Worm (Caenorhabditis elegans) whole organism, late embryonic: Measurements from ENCODE around the gene Y54F10BM.23.

ENCODE experiments used
- F13H6.1 ChIP-seq: sonication (generic microtip); optimal IDR thresholded peaks from 2 replicates; lab custom pipeline; 2016; ENCODE audit warnings: missing genetic modification characterization, missing compliant biosample characterization
- K09A11.1 ChIP-seq: sonication (generic microtip); optimal IDR thresholded peaks from 2 replicates; lab custom pipeline; 2017; ENCODE audit warnings: antibody characterized with exemption, mild to moderate bottlenecking, missing genetic modification characterization, missing compliant biosample characterization; ENCODE audit not compliant: insufficient read depth
- ceh-22 ChIP-seq: sonication (generic microtip); optimal IDR thresholded peaks from 2 replicates; lab custom pipeline; 2017; ENCODE audit warnings: missing biosample characterization, missing genetic modification characterization
- ceh-30 ChIP-seq: fragments of 150-350 bp; optimal IDR thresholded peaks from 2 replicates; lab custom pipeline; 2014; ENCODE audit warnings: missing biosample characterization, missing genetic modification characterization
- ceh-31 ChIP-seq: sonication (generic microtip); optimal IDR thresholded peaks from 2 replicates; lab custom pipeline; 2016; ENCODE audit warnings: missing genetic modification characterization, missing compliant biosample characterization
- ceh-45 ChIP-seq: fragments of 200-800 bp; sonication (Bioruptor generic); IDR thresholded peaks from 2 replicates; pipeline ENCODE4 v1.3.6; 2022; ENCODE audit warnings: missing genetic modification reagents, missing genetic modification characterization, missing compliant biosample characterization
- ceh-48 ChIP-seq: sonication (generic microtip); optimal IDR thresholded peaks from 2 replicates; lab custom pipeline; 2016; ENCODE audit warnings: missing genetic modification characterization, inconsistent platforms, missing compliant biosample characterization
- ceh-6 ChIP-seq: fragments of 200-800 bp; sonication (Bioruptor generic); optimal IDR thresholded peaks from 2 replicates; lab custom pipeline; 2018; ENCODE audit warnings: mild to moderate bottlenecking, missing genetic modification characterization, missing compliant biosample characterization
- che-1 ChIP-seq: sonication (generic microtip); optimal IDR thresholded peaks from 2 replicates; lab custom pipeline; 2016; ENCODE audit warnings: mild to moderate bottlenecking, missing genetic modification characterization, missing compliant biosample characterization
- dmd-4 ChIP-seq: sonication (generic microtip); optimal IDR thresholded peaks from 2 replicates; lab custom pipeline; 2016; ENCODE audit warnings: borderline replicate concordance, missing genetic modification characterization, missing compliant biosample characterization
- elt-2 ChIP-seq: sonication (generic microtip); optimal IDR thresholded peaks from 2 replicates; lab custom pipeline; 2016; ENCODE audit warnings: missing genetic modification reagents, missing genetic modification characterization, missing compliant biosample characterization
- fkh-6 ChIP-seq: sonication (generic microtip); optimal IDR thresholded peaks from 2 replicates; lab custom pipeline; 2016; ENCODE audit warnings: missing genetic modification characterization, missing compliant biosample characterization
- gmeb-2 ChIP-seq: sonication (generic microtip); optimal IDR thresholded peaks from 2 replicates; lab custom pipeline; 2016; ENCODE audit warnings: missing genetic modification characterization, inconsistent platforms, missing compliant biosample characterization
- hlh-30 ChIP-seq: sonication (generic microtip); optimal IDR thresholded peaks from 2 replicates; lab custom pipeline; 2017; ENCODE audit warnings: antibody characterized with exemption, missing genetic modification characterization, missing compliant biosample characterization; ENCODE audit not compliant: insufficient read depth
- lin-11 ChIP-seq: fragments of 200-800 bp; sonication (Bioruptor generic); optimal IDR thresholded peaks from 2 replicates; lab custom pipeline; 2018; ENCODE audit warnings: mild to moderate bottlenecking, missing genetic modification characterization, missing compliant biosample characterization
- madf-2 ChIP-seq: sonication (generic microtip); optimal IDR thresholded peaks from 2 replicates; lab custom pipeline; 2017; ENCODE audit warnings: missing genetic modification characterization, missing compliant biosample characterization
- nhr-232 ChIP-seq: sonication (generic microtip); optimal IDR thresholded peaks from 2 replicates; lab custom pipeline; 2016; ENCODE audit warnings: missing genetic modification characterization, missing compliant biosample characterization
- npax-4 ChIP-seq: sonication (generic microtip); optimal IDR thresholded peaks from 2 replicates; lab custom pipeline; 2016; ENCODE audit warnings: missing genetic modification characterization, missing compliant biosample characterization
- pat-9 ChIP-seq: fragments of 200-800 bp; sonication (Bioruptor generic); optimal IDR thresholded peaks from 2 replicates; lab custom pipeline; 2018; ENCODE audit warnings: mild to moderate bottlenecking, missing genetic modification characterization, moderate library complexity, missing compliant biosample characterization
- pqm-1 ChIP-seq: sonication (generic microtip); optimal IDR thresholded peaks from 2 replicates; lab custom pipeline; 2016; ENCODE audit warnings: missing genetic modification characterization, missing compliant biosample characterization
- ref-2 ChIP-seq: sonication (generic microtip); optimal IDR thresholded peaks from 2 replicates; lab custom pipeline; 2016; ENCODE audit warnings: missing genetic modification characterization, missing compliant biosample characterization
- rnt-1 ChIP-seq: sonication (generic microtip); optimal IDR thresholded peaks from 2 replicates; lab custom pipeline; 2016; ENCODE audit warnings: missing genetic modification characterization, missing compliant biosample characterization
- sox-2 ChIP-seq: fragments of 200-800 bp; sonication (Bioruptor generic); IDR thresholded peaks from 2 replicates; pipeline ENCODE4 v1.3.6; 2022; ENCODE audit warnings: missing genetic modification reagents, missing genetic modification characterization, missing compliant biosample characterization
- syd-9 ChIP-seq: sonication (generic microtip); optimal IDR thresholded peaks from 2 replicates; lab custom pipeline; 2016; ENCODE audit warnings: mild to moderate bottlenecking, missing genetic modification characterization, moderate library complexity, missing compliant biosample characterization
- tbx-2 ChIP-seq: sonication (generic microtip); optimal IDR thresholded peaks from 2 replicates; lab custom pipeline; 2016; ENCODE audit warnings: missing genetic modification characterization, missing compliant biosample characterization
- unc-3 ChIP-seq, 2 experiments: fragments of 200-800 bp in 1 of 2; sonication (Bioruptor generic) in 1 of 2; sonication (generic microtip) in 1 of 2; conservative IDR thresholded peaks in 1 of 2; optimal IDR thresholded peaks in 1 of 2; 2 replicates each; pipeline versions ENCODE4 v1.3.6 to Lab custom; 2016 to 2022; ENCODE audit warnings: missing compliant biosample characterization in 2 of 2, missing genetic modification characterization in 2 of 2, missing genetic modification reagents in 1 of 2
- unc-42 ChIP-seq: sonication (generic microtip); optimal IDR thresholded peaks from 2 replicates; lab custom pipeline; 2016; ENCODE audit warnings: missing genotype, missing genetic modification characterization, missing compliant biosample characterization
- unc-55 ChIP-seq: sonication (generic microtip); optimal IDR thresholded peaks from 2 replicates; lab custom pipeline; 2017; ENCODE audit warnings: missing biosample characterization, missing genetic modification reagents, missing genetic modification characterization
- zip-5 ChIP-seq: sonication (generic microtip); optimal IDR thresholded peaks from 2 replicates; lab custom pipeline; 2016; ENCODE audit warnings: missing genetic modification characterization, missing compliant biosample characterization
- ztf-16 ChIP-seq: sonication (generic microtip); optimal IDR thresholded peaks from 2 replicates; lab custom pipeline; 2017; ENCODE audit warnings: missing genetic modification characterization, missing compliant biosample characterization

Y54F10BM.23 gene

ce11 chrIII:2294736-2295135 lies 15.4 kb upstream of the Y54F10BM.23 start:
- TF ChIP-seq pqm-1 (no peak), elt-2 (tag; lab: Kevin White, UChicago) (peak; percentile 48)

ce11 chrIII:2291139-2291538 lies 11.8 kb upstream of the Y54F10BM.23 start, which contains the start of gene fbxa-219:
fbxa-219 (plus strand) TSS chrIII:2291415.
- no peak for TF ChIP-seq ceh-6
- no peak for TF ChIP-seq ceh-30 (tag; lab: Kevin White, UChicago)
- no peak for TF ChIP-seq npax-4
- no peak for TF ChIP-seq hlh-30 (tag; lab: Kevin White, UChicago)
- no peak for TF ChIP-seq unc-3 (GFP tag; conservative IDR thresholded peaks at IDR 0.05; lab: Robert Waterston, UW)
- TF ChIP-seq unc-3 (tag; optimal IDR thresholded peaks at IDR 0.05; lab: Kevin White, UChicago): no peak
- TF ChIP-seq fkh-6 (tag; lab: Kevin White, UChicago): no peak
- TF ChIP-seq madf-2 (tag; lab: Kevin White, UChicago): no peak
- TF ChIP-seq rnt-1: no peak
- TF ChIP-seq pat-9: no peak

ce11 chrIII:2288261-2288660 lies 8.9 kb upstream of the Y54F10BM.23 start:
- TF ChIP-seq F13H6.1 (tag; lab: Kevin White, UChicago): no peak
- no peak for TF ChIP-seq ceh-31 (tag; lab: Kevin White, UChicago)
- TF ChIP-seq ref-2: no peak
- TF ChIP-seq zip-5: no peak
- no peak for TF ChIP-seq lin-11
- TF ChIP-seq ceh-6: no peak
- TF ChIP-seq ztf-16: no peak
- TF ChIP-seq sox-2 (GFP tag; lab: Robert Waterston, UW): no peak
- no peak for TF ChIP-seq pqm-1
- no peak for TF ChIP-seq syd-9
- no peak for TF ChIP-seq dmd-4
- no peak for TF ChIP-seq ceh-22 (tag; lab: Kevin White, UChicago)
- TF ChIP-seq gmeb-2 (tag; lab: Kevin White, UChicago): no peak
- TF ChIP-seq K09A11.1 (tag; lab: Kevin White, UChicago): no peak
- no peak for TF ChIP-seq unc-42 (tag; lab: Kevin White, UChicago)
- TF ChIP-seq, all 69 proteins: peak for 0

- TF ChIP-seq nhr-232 (tag; lab: Kevin White, UChicago) (no peak), ceh-48 (tag; lab: Kevin White, UChicago) (peak; percentile 92)
Measured at ce11 chrIII:2283341-2283847, 4.0 kb upstream of the Y54F10BM.23 start.

DNA sequence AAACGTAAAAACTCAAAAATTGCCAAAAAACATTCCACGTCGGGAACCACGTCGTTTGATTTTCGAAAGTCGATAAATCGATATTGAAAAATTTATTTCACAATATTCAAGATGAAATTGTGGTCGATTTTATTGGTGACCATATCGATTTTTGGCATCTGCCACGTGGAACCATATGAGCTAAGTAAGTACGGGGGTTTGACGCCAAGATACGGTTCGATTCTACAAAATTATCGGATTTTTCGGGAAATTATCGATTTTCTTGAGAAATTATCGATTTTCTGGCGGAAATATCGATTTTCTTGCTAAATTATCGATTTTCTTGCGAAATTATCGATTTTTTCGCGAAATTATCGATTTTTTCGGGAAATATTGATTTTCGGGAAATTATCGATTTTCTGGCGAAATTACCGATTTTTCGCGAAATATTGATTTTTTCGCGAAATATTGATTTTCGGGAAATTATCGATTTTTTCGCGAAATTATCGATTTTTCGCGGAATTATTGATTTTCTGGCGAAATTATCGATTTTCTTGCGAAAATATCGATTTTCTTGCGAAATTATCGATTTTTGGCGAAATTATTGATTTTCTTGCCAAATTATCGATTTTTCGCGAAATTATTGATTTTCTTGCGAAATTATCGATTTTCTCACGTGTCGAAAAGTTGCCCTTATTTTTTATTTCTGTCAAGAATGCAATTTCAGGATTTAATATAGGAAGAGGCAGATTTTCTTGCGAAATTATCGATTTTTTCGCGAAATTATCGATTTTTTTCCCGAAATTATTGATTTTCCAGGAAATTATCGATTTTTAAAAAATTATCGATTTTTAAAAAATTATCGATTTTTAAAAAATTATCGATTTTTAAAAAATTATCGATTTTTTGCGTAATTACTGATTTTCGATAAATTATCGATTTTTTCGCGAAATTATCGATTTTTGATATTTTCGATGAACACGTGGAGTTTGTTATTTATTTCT lies 2.9 kb upstream of the Y54F10BM.23 start, which contains the start of gene Y54F10BM.3:
Gene Y54F10BM.3 (plus strand): TSS at position 51 of the 983 bp plus-strand sequence.
- TF ChIP-seq ceh-48 (tag; lab: Kevin White, UChicago) (peak; percentile 98), unc-42 (tag; lab: Kevin White, UChicago) (no peak), che-1 (tag; lab: Kevin White, UChicago) (peak; percentile 6)

- TF ChIP-seq tbx-2 (tag; lab: Kevin White, UChicago) (no peak), nhr-232 (tag; lab: Kevin White, UChicago) (no peak), ceh-45 (GFP tag; lab: Robert Waterston, UW) (no peak), unc-55 (GFP tag; lab: Kevin White, UChicago) (no peak), unc-3 (GFP tag; conservative IDR thresholded peaks at IDR 0.05; lab: Robert Waterston, UW) (no peak), unc-3 (tag; optimal IDR thresholded peaks at IDR 0.05; lab: Kevin White, UChicago) (no peak), ztf-16 (no peak)
Measured at ce11 chrIII:2280569-2280968, 1.2 kb upstream of the Y54F10BM.23 start, which contains the start of gene Y54F10BM.22. Y54F10BM.22 (plus strand) TSS chrIII:2280899.
